Worm (Caenorhabditis elegans) whole organism, L4 larva: ENCODE data around the gene H03A11.13.

Source experiments
- F10B5.3 ChIP-seq: sonication (generic microtip); optimal IDR thresholded peaks from 2 replicates; lab custom pipeline; 2016; ENCODE audit warnings: mild to moderate bottlenecking, missing genetic modification characterization, missing compliant biosample characterization
- F26F4.8 ChIP-seq: fragments of 200-800 bp; sonication (Bioruptor generic); conservative IDR thresholded peaks from 2 replicates; pipeline ENCODE4 v1.3.6; 2022; ENCODE audit warnings: missing genetic modification characterization, missing compliant biosample characterization
- F37D6.2 ChIP-seq: sonication (generic microtip); optimal IDR thresholded peaks from 2 replicates; lab custom pipeline; 2016; ENCODE audit warnings: mild to moderate bottlenecking, missing genetic modification characterization, missing compliant biosample characterization
- F44E2.7 ChIP-seq: fragments of 200-800 bp; sonication (Bioruptor generic); IDR thresholded peaks from 2 replicates; pipeline ENCODE4 v2.1.2; 2022; ENCODE audit warnings: missing genetic modification characterization, missing compliant biosample characterization
- R02D3.7 ChIP-seq: fragments of 150-350 bp; sonication (generic microtip); optimal IDR thresholded peaks from 3 replicates; lab custom pipeline; 2014; ENCODE audit warnings: missing biosample characterization, missing genetic modification characterization
- Y75B8A.6 ChIP-seq: fragments of 200-800 bp; sonication (Bioruptor generic); IDR thresholded peaks from 2 replicates; pipeline ENCODE4 v1.3.6; 2022; ENCODE audit warnings: missing genetic modification reagents, missing genetic modification characterization, missing compliant biosample characterization
- ZK337.2 ChIP-seq: fragments of 200-800 bp; sonication (Bioruptor generic); IDR thresholded peaks from 2 replicates; pipeline ENCODE4 v1.3.6; 2022; ENCODE audit warnings: missing genetic modification reagents, missing genetic modification characterization, missing compliant biosample characterization
- aly-2 ChIP-seq: sonication (generic microtip); optimal IDR thresholded peaks from 2 replicates; lab custom pipeline; 2018; ENCODE audit warnings: missing biosample characterization, missing genetic modification characterization
- ceh-62 ChIP-seq: sonication (generic microtip); optimal IDR thresholded peaks from 2 replicates; lab custom pipeline; 2017; ENCODE audit warnings: missing biosample characterization, missing genetic modification characterization
- ceh-82 ChIP-seq: sonication (generic microtip); optimal IDR thresholded peaks from 2 replicates; lab custom pipeline; 2017; ENCODE audit warnings: missing biosample characterization, missing genetic modification characterization
- cey-2 ChIP-seq: sonication (generic microtip); optimal IDR thresholded peaks from 3 replicates; lab custom pipeline; 2017; ENCODE audit warnings: missing genetic modification characterization, mild to moderate bottlenecking, missing compliant biosample characterization, antibody characterized with exemption, borderline replicate concordance; ENCODE audit not compliant: insufficient read depth
- ctbp-1 ChIP-seq: fragments of 200-800 bp; sonication (Bioruptor generic); IDR thresholded peaks from 2 replicates; pipeline ENCODE4 v1.3.6; 2022; ENCODE audit warnings: missing genetic modification reagents, missing genetic modification characterization, missing compliant biosample characterization
- dmd-8 ChIP-seq: fragments of 200-800 bp; sonication (Bioruptor generic); IDR thresholded peaks from 2 replicates; pipeline ENCODE4 v1.3.6; 2022; ENCODE audit warnings: missing genetic modification characterization, missing compliant biosample characterization
- dve-1 ChIP-seq: sonication (generic microtip); optimal IDR thresholded peaks from 2 replicates; lab custom pipeline; 2017; ENCODE audit warnings: antibody characterized with exemption, mild to moderate bottlenecking, missing genetic modification characterization, missing compliant biosample characterization; ENCODE audit not compliant: insufficient read depth
- egl-27 ChIP-seq: sonication (generic microtip); optimal IDR thresholded peaks from 3 replicates; lab custom pipeline; 2017; ENCODE audit warnings: missing biosample characterization, missing genetic modification reagents, missing genetic modification characterization
- fkh-10 ChIP-seq: fragments of 150-350 bp; optimal IDR thresholded peaks from 2 replicates; lab custom pipeline; 2014; ENCODE audit warnings: missing biosample characterization, missing genetic modification reagents, missing genetic modification characterization
- fos-1 ChIP-seq: fragments of 150-350 bp; optimal IDR thresholded peaks from 2 replicates; lab custom pipeline; 2014; ENCODE audit warnings: missing biosample characterization, missing genetic modification characterization
- hif-1 ChIP-seq, 2 experiments: sonication (generic microtip); optimal IDR thresholded peaks; 2 replicates each; lab custom pipeline; 2016 to 2017; ENCODE audit warnings: missing compliant biosample characterization in 2 of 2, missing genetic modification characterization in 2 of 2, missing genetic modification reagents in 2 of 2, missing genotype in 2 of 2, mild to moderate bottlenecking in 1 of 2
- jun-1 ChIP-seq: fragments of 150-350 bp; optimal IDR thresholded peaks from 2 replicates; lab custom pipeline; 2014; ENCODE audit warnings: missing biosample characterization, missing genetic modification reagents, missing genetic modification characterization
- lin-1 ChIP-seq: fragments of 200-800 bp; sonication (Bioruptor generic); IDR thresholded peaks from 2 replicates; pipeline ENCODE4 v1.3.6; 2022; ENCODE audit warnings: missing genetic modification reagents, missing genetic modification characterization, missing compliant biosample characterization
- lin-15B ChIP-seq: fragments of 150-350 bp; sonication (generic microtip); optimal IDR thresholded peaks from 3 replicates; lab custom pipeline; 2014; ENCODE audit warnings: missing biosample characterization, missing genetic modification characterization
- lin-29 ChIP-seq: fragments of 200-800 bp; sonication (Bioruptor generic); IDR thresholded peaks from 2 replicates; pipeline ENCODE4 v1.3.6; 2022; ENCODE audit warnings: missing genetic modification reagents, missing genetic modification characterization, missing compliant biosample characterization
- lin-38 ChIP-seq: fragments of 200-800 bp; sonication (Bioruptor generic); IDR thresholded peaks from 2 replicates; pipeline ENCODE4 v1.3.6; 2022; ENCODE audit warnings: missing genetic modification reagents, missing genetic modification characterization, missing compliant biosample characterization
- lin-39 ChIP-seq: fragments of 150-350 bp; optimal IDR thresholded peaks from 2 replicates; lab custom pipeline; 2014; ENCODE audit warnings: missing biosample characterization, missing genetic modification reagents, missing genetic modification characterization
- lir-3 ChIP-seq: sonication (generic microtip); optimal IDR thresholded peaks from 2 replicates; lab custom pipeline; 2016; ENCODE audit warnings: mild to moderate bottlenecking, missing genetic modification characterization, missing compliant biosample characterization
- lsy-2 ChIP-seq, 2 experiments: fragments of 150-350 bp in 1 of 2; sonication (generic microtip) in 1 of 2; optimal IDR thresholded peaks; 2 replicates each; lab custom pipeline; 2014 to 2017; ENCODE audit warnings: missing biosample characterization in 2 of 2, missing genetic modification characterization in 2 of 2
- madf-9 ChIP-seq: fragments of 200-800 bp; sonication (Bioruptor generic); conservative IDR thresholded peaks from 2 replicates; pipeline ENCODE4 v1.3.6; 2022; ENCODE audit warnings: missing genetic modification reagents, missing genetic modification characterization, missing compliant biosample characterization
- mdt-29 ChIP-seq: fragments of 200-800 bp; sonication (Bioruptor generic); IDR thresholded peaks from 2 replicates; pipeline ENCODE4 v1.3.6; 2022; ENCODE audit warnings: missing genetic modification reagents, missing genetic modification characterization, missing compliant biosample characterization
- mes-2 ChIP-seq: sonication (generic microtip); optimal IDR thresholded peaks from 2 replicates; lab custom pipeline; 2016; ENCODE audit warnings: missing genotype, mild to moderate bottlenecking, missing genetic modification characterization, missing compliant biosample characterization; ENCODE audit not compliant: poor library complexity, severe bottlenecking
- mxl-2 ChIP-seq: fragments of 200-800 bp; sonication (Bioruptor generic); conservative IDR thresholded peaks from 2 replicates; pipeline ENCODE4 v1.3.6; 2022; ENCODE audit warnings: missing genetic modification reagents, missing genetic modification characterization, missing compliant biosample characterization
- nhr-102 ChIP-seq: sonication (generic microtip); optimal IDR thresholded peaks from 2 replicates; lab custom pipeline; 2016; ENCODE audit warnings: mild to moderate bottlenecking, missing genetic modification characterization, moderate library complexity, missing compliant biosample characterization
- nhr-111 ChIP-seq: fragments of 200-800 bp; sonication (Bioruptor generic); optimal IDR thresholded peaks from 2 replicates; lab custom pipeline; 2018; ENCODE audit warnings: mild to moderate bottlenecking, missing genetic modification characterization, missing compliant biosample characterization
- nhr-28 ChIP-seq: fragments of 150-350 bp; optimal IDR thresholded peaks from 2 replicates; lab custom pipeline; 2014; ENCODE audit warnings: missing biosample characterization, missing genetic modification characterization
- nhr-42 ChIP-seq: fragments of 200-800 bp; sonication (Bioruptor generic); IDR thresholded peaks from 2 replicates; pipeline ENCODE4 v1.3.6; 2022; ENCODE audit warnings: missing genetic modification characterization, missing compliant biosample characterization
- nhr-48 ChIP-seq: sonication (generic microtip); optimal IDR thresholded peaks from 2 replicates; lab custom pipeline; 2016; ENCODE audit warnings: mild to moderate bottlenecking, missing genetic modification characterization, missing compliant biosample characterization
- nhr-6 ChIP-seq: fragments of 150-350 bp; optimal IDR thresholded peaks from 2 replicates; lab custom pipeline; 2014; ENCODE audit warnings: missing biosample characterization, missing genetic modification characterization
- nhr-77 ChIP-seq: fragments of 150-350 bp; optimal IDR thresholded peaks from 2 replicates; lab custom pipeline; 2014; ENCODE audit warnings: missing biosample characterization, missing genetic modification characterization
- php-3 ChIP-seq: fragments of 200-800 bp; sonication (Bioruptor generic); IDR thresholded peaks from 2 replicates; pipeline ENCODE4 v1.3.6; 2022; ENCODE audit warnings: missing genetic modification reagents, missing genetic modification characterization, missing compliant biosample characterization
- rbr-2 ChIP-seq: sonication (generic microtip); optimal IDR thresholded peaks from 2 replicates; lab custom pipeline; 2016; ENCODE audit warnings: missing genotype, missing genetic modification characterization, missing compliant biosample characterization
- sdz-12 ChIP-seq: fragments of 200-800 bp; sonication (Bioruptor generic); optimal IDR thresholded peaks from 2 replicates; lab custom pipeline; 2018; ENCODE audit warnings: mild to moderate bottlenecking, missing genetic modification characterization, missing compliant biosample characterization
- set-16 ChIP-seq: fragments of 200-800 bp; sonication (Bioruptor generic); IDR thresholded peaks from 2 replicates; pipeline ENCODE4 v1.3.6; 2022; ENCODE audit warnings: missing genetic modification reagents, missing genetic modification characterization, missing compliant biosample characterization
- skn-1 ChIP-seq: fragments of 150-350 bp; optimal IDR thresholded peaks from 2 replicates; lab custom pipeline; 2014; ENCODE audit warnings: missing biosample characterization, missing genetic modification characterization
- snpc-1.2 ChIP-seq: fragments of 200-800 bp; sonication (Bioruptor generic); IDR thresholded peaks from 2 replicates; pipeline ENCODE4 v1.3.6; 2022; ENCODE audit warnings: missing genetic modification reagents, missing genetic modification characterization, missing compliant biosample characterization
- snpc-4 ChIP-seq: fragments of 150-350 bp; optimal IDR thresholded peaks from 2 replicates; lab custom pipeline; 2014; ENCODE audit warnings: missing biosample characterization, missing genetic modification characterization
- spr-1 ChIP-seq: sonication (generic microtip); optimal IDR thresholded peaks from 2 replicates; lab custom pipeline; 2016; ENCODE audit warnings: mild to moderate bottlenecking, missing genetic modification characterization, missing compliant biosample characterization
- unc-39 ChIP-seq: sonication (generic microtip); optimal IDR thresholded peaks from 2 replicates; lab custom pipeline; 2017; ENCODE audit warnings: missing biosample characterization, missing genetic modification characterization
- unc-62 ChIP-seq, 3 experiments: fragments of 150-350 bp in 1 of 3; sonication (generic microtip); optimal IDR thresholded peaks in 2 of 3; peaks in 1 of 3; 1 replicate in 1 of 3; 2 replicates in 2 of 3; lab custom pipeline; 2014 to 2017; ENCODE audit warnings: missing biosample characterization in 3 of 3, missing genetic modification characterization in 3 of 3, missing genetic modification reagents in 3 of 3, missing genotype in 1 of 3
- zfp-3 ChIP-seq: fragments of 200-800 bp; sonication (Bioruptor generic); conservative IDR thresholded peaks from 2 replicates; pipeline ENCODE4 v1.3.6; 2022; ENCODE audit warnings: missing genetic modification reagents, missing genetic modification characterization, missing compliant biosample characterization
- zip-11 ChIP-seq: fragments of 200-800 bp; sonication (Bioruptor generic); IDR thresholded peaks from 2 replicates; pipeline ENCODE4 v1.3.6; 2022; ENCODE audit warnings: missing genetic modification characterization, missing compliant biosample characterization
- zip-2 ChIP-seq: fragments of 150-350 bp; optimal IDR thresholded peaks from 2 replicates; lab custom pipeline; 2014; ENCODE audit warnings: missing biosample characterization, missing genetic modification characterization
- ztf-11 ChIP-seq: fragments of 150-350 bp; optimal IDR thresholded peaks from 2 replicates; lab custom pipeline; 2014; ENCODE audit warnings: missing biosample characterization, missing genetic modification characterization

Gene H03A11.13

DNA sequence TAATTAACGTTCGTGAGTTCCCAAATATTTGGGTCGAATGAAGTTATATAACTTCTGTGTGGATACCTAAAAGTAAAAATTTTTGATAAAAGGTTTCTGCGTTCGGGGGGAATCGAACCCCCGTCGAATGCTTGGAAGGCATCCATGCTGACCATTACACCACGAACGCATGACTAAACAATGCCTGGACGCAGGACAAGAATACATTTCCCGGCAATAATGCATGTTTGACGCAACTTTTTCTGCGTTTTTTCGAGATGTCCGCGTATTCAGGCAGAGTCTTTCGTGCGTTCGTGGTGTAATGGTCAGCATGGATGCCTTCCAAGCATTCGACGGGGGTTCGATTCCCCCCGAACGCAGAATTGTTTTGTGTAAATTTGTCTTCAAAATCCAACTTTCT, 12.3 kb downstream of the H03A11.13 start (continued):
- peak; percentile 25; the same call in 1 of the 2 replicates for TF ChIP-seq set-16 (GFP tag; lab: Robert Waterston, UW)
- peak; percentile 72 for TF ChIP-seq rbr-2
- peak; percentile 84 for TF ChIP-seq nhr-42
- no peak for TF ChIP-seq lin-15B (tag; lab: Kevin White, UChicago)
- TF ChIP-seq lir-3 (tag; lab: Kevin White, UChicago), result peak; percentile 74
- peak; percentile 36 for TF ChIP-seq F10B5.3 (tag; lab: Kevin White, UChicago)
- TF ChIP-seq sdz-12 (GFP tag; lab: Kevin White, UChicago), result peak; percentile 63
- TF ChIP-seq Y75B8A.6 (GFP tag; lab: Robert Waterston, UW), result peak; percentile 62; the same call in 1 of the 2 replicates
- peak; percentile 84 for TF ChIP-seq F44E2.7 (GFP tag; lab: Robert Waterston, UW)
- TF ChIP-seq dmd-8, result peak; percentile 95
- TF ChIP-seq nhr-28, result peak; percentile 54
- TF ChIP-seq R02D3.7, result no peak
- peak; percentile 92 for TF ChIP-seq snpc-1.2 (GFP tag; lab: Robert Waterston, UW)
- TF ChIP-seq unc-39, result no peak
- TF ChIP-seq unc-62 (GFP tag; optimal IDR thresholded peaks at IDR 0.05 in 1 of 2; lab: Kevin White, UChicago), result peak in 1 of 2 experiments; percentile 81
- TF ChIP-seq unc-62 (tag; optimal IDR thresholded peaks at IDR 0.05; lab: Kevin White, UChicago), result no peak
- peak; percentile 80 for TF ChIP-seq dve-1
- TF ChIP-seq zip-2 (tag; lab: Kevin White, UChicago), result peak; percentile 77
- no peak for TF ChIP-seq mes-2 (tag; lab: Kevin White, UChicago)
- TF ChIP-seq nhr-111, result no peak
- TF ChIP-seq lin-1 (GFP tag; lab: Robert Waterston, UW), result peak; percentile 82
- peak; percentile 92 for TF ChIP-seq F26F4.8
- peak; percentile 87 for TF ChIP-seq zfp-3 (GFP tag; lab: Robert Waterston, UW)
- peak; percentile 79 for TF ChIP-seq php-3
- peak; percentile 61 for TF ChIP-seq F37D6.2
- TF ChIP-seq skn-1 (tag; lab: Kevin White, UChicago), result no peak
- peak; percentile 21 to 53 for TF ChIP-seq hif-1 (tag; optimal IDR thresholded peaks at IDR 0.05; lab: Kevin White, UChicago)
- TF ChIP-seq lin-29, result peak; percentile 78
- TF ChIP-seq egl-27 (tag; lab: Kevin White, UChicago), result no peak
- TF ChIP-seq ZK337.2 (GFP tag; lab: Robert Waterston, UW), result peak; percentile 85
- peak; percentile 57 for TF ChIP-seq spr-1 (tag; lab: Kevin White, UChicago)
- no peak for TF ChIP-seq cey-2 (tag; lab: Kevin White, UChicago)
- TF ChIP-seq nhr-77 (tag; lab: Kevin White, UChicago), result peak; percentile 54
- peak in 1 of 2 experiments; percentile 59 for TF ChIP-seq lsy-2 (tag; optimal IDR thresholded peaks at IDR 0.05; lab: Kevin White, UChicago)
- TF ChIP-seq madf-9, result peak; percentile 89
- no peak for TF ChIP-seq aly-2 (tag; lab: Kevin White, UChicago)
- peak; percentile 72 for TF ChIP-seq nhr-6 (tag; lab: Kevin White, UChicago)
- no peak for TF ChIP-seq fos-1 (tag; lab: Kevin White, UChicago)
- no peak for TF ChIP-seq jun-1
- peak; percentile 48 for TF ChIP-seq nhr-48
- peak; percentile 94 for TF ChIP-seq ctbp-1 (GFP tag; lab: Robert Waterston, UW)
- no peak for TF ChIP-seq lin-39
- no peak for TF ChIP-seq ztf-11 (tag; lab: Kevin White, UChicago)
- TF ChIP-seq zip-11 (GFP tag; lab: Robert Waterston, UW), result no peak
- TF ChIP-seq ceh-62, result no peak
- TF ChIP-seq nhr-102, result peak; percentile 86
- TF ChIP-seq mdt-29 (GFP tag; lab: Robert Waterston, UW), result peak; percentile 84
- no peak for TF ChIP-seq ceh-82 (tag; lab: Kevin White, UChicago)
- no peak for TF ChIP-seq fkh-10 (GFP tag; lab: Kevin White, UChicago)
- TF ChIP-seq mxl-2 (GFP tag; lab: Robert Waterston, UW), result peak; percentile 62; the same call in 1 of the 2 replicates
- TF ChIP-seq lin-38, result peak; percentile 81
- no peak for TF ChIP-seq snpc-4
